Worm (Caenorhabditis elegans): ENCODE measurements around the gene srd-29.

The srd-29 gene

DNA sequence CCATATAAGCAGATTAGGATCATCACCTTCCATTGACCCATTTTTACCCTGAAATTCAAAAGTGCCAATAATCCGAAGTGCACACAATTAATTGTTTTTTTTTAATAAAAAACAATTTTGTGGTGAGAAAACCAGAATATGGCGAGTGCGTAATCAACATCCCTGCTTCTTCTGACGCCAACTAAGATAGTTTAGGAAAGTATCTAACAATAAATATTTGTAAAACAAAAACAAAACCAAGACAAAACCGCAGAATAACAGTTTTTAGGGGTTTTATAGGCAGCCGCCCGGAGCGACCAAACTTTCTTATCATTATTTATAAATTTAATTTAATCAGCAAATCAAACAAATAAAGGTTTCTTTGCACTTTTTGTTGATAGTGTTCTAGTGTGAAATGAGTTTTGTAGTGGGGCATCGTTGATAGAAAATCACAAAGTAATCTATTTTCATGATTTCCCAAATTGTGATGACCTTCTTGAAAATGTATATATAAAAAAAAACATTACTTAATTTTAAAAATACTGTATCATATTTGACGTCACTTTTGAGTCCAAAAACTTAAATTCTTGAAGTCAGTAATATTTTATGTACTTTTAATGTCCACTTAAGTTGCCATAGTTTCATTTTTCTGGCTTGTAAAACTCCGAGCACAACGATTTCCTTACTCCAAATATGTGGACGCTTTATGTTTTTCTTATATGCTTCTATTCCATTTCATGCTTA is 25.7 kb upstream of the srd-29 start, which contains the start of the genes folt-3 and clec-214:
TSS of gene folt-3 (minus strand) at position 51 of the 723 bp plus-strand sequence.
TSS of gene clec-214 (plus strand) at position 673 of the 723 bp plus-strand sequence.
- TF ChIP-seq ztf-23 (GFP tag; IDR thresholded peaks at IDR 0.05) (no peak), ztf-29 (GFP tag; IDR thresholded peaks at IDR 0.05) (no peak), cog-1 (tag; optimal IDR thresholded peaks at IDR 0.05) (no peak), klf-2 (GFP tag; conservative IDR thresholded peaks at IDR 0.05) (no peak), T22C8.4 (GFP tag; IDR thresholded peaks at IDR 0.05) (no peak), med-1 (GFP tag; optimal IDR thresholded peaks at IDR 0.05; ENCODE audit: insufficient read depth) (no peak)

- TF ChIP-seq flt-1 (GFP tag; IDR thresholded peaks at IDR 0.05) (no peak), ztf-29 (GFP tag; IDR thresholded peaks at IDR 0.05) (no peak), cog-1 (tag; optimal IDR thresholded peaks at IDR 0.05) (no peak), tab-1 (GFP tag; IDR thresholded peaks at IDR 0.05) (no peak), ztf-23 (GFP tag; IDR thresholded peaks at IDR 0.05) (no peak), klf-2 (GFP tag; conservative IDR thresholded peaks at IDR 0.05) (no peak), ref-1 (GFP tag; conservative IDR thresholded peaks at IDR 0.05) (no peak), T22C8.4 (GFP tag; IDR thresholded peaks at IDR 0.05) (no peak), med-1 (GFP tag; optimal IDR thresholded peaks at IDR 0.05; ENCODE audit: insufficient read depth) (no peak)
Measured at ce11 chrV:7612044-7612443, 23.5 kb upstream of the srd-29 start, which contains the start of gene clec-215. Gene clec-215 (plus strand): TSS chrV:7612344.

DNA sequence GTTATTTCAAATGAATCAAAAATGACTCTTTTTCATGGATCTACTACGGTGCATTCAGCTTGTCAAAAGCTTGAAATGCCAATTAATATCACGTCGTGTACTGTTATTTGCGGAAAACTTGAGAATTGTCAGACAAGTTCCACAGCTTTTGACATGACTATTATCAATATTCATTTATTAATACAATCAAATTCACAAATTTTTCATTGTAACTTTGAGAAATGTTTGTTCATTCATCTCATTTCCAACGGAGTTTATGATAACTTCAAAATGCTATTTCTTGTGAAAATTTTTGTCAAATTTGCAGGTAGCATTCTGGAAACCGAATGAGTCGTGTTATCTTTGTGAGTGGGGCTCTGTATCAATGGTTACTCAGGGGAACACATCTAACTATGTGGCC is 17.5 kb upstream of the srd-29 start, which contains the start of gene C50E3.15:
TSS of gene C50E3.15 (plus strand) at position 301 of the 400 bp plus-strand sequence.
- TF ChIP-seq klf-2 (GFP tag; conservative IDR thresholded peaks at IDR 0.05) (no peak), T22C8.4 (GFP tag; IDR thresholded peaks at IDR 0.05) (no peak), ztf-29 (GFP tag; IDR thresholded peaks at IDR 0.05) (no peak), med-1 (GFP tag; optimal IDR thresholded peaks at IDR 0.05; ENCODE audit: insufficient read depth) (no peak), tab-1 (GFP tag; IDR thresholded peaks at IDR 0.05) (no peak), cog-1 (tag; optimal IDR thresholded peaks at IDR 0.05) (no peak)

DNA sequence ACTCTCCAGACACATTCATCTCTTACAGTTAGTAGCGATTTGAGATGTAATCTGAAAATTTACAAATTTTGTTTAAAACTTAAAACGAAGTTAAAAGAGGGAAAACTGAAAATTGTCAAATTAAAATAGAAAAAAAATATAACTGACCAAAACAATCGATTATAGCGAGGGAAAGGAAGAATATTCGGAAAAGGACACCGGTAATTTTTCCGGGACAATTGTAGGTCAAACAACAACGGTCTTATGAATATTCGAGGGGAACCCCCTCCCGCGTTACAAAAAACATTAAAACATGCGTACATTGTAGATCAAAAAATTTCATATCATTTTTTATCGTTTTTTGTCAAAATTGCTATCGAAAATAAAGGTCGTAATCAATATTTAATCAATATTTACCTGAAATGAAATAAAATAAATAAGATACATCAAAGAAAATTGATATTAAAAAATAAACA is 13.5 kb upstream of the srd-29 start, which contains the start of gene C50E3.12:
TSS of gene C50E3.12 (minus strand) at position 51 of the 455 bp plus-strand sequence.
- TF ChIP-seq flt-1 (GFP tag; IDR thresholded peaks at IDR 0.05) (no peak), cog-1 (tag; optimal IDR thresholded peaks at IDR 0.05) (no peak), ref-1 (GFP tag; conservative IDR thresholded peaks at IDR 0.05) (no peak), ztf-23 (GFP tag; IDR thresholded peaks at IDR 0.05) (no peak), tab-1 (GFP tag; IDR thresholded peaks at IDR 0.05) (no peak), med-1 (GFP tag; optimal IDR thresholded peaks at IDR 0.05; ENCODE audit: insufficient read depth) (no peak), T22C8.4 (GFP tag; IDR thresholded peaks at IDR 0.05) (no peak), klf-2 (GFP tag; conservative IDR thresholded peaks at IDR 0.05) (no peak), ztf-29 (GFP tag; IDR thresholded peaks at IDR 0.05) (no peak)

DNA sequence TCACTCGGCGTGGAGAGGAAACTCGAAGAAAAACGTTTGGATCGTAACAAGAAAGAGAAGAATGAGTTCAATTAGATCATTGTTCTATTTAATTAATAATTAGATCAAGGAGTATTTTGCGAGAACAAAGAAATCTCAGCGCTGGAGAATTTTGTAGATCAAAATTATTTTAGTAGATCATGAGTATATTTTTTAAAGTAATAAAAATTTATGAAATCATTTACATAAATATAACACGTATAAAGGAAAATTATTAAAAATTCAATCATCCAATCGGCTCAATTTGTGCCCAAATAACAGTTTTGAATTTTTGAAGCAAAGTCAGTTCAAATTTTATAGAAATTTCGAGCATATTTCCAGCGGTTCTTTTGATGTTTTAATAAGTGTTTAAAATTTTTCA is 11.4 kb upstream of the srd-29 start, which contains the start of gene C50E3.13:
TSS of gene C50E3.13 (minus strand) at position 101 of the 400 bp plus-strand sequence.
- TF ChIP-seq tab-1 (GFP tag; IDR thresholded peaks at IDR 0.05) (no peak), flt-1 (GFP tag; IDR thresholded peaks at IDR 0.05) (no peak), ref-1 (GFP tag; conservative IDR thresholded peaks at IDR 0.05) (no peak), med-1 (GFP tag; optimal IDR thresholded peaks at IDR 0.05; ENCODE audit: insufficient read depth) (no peak), cog-1 (tag; optimal IDR thresholded peaks at IDR 0.05) (no peak), ztf-29 (GFP tag; IDR thresholded peaks at IDR 0.05) (no peak)

ce11 chrV:7624652-7625051 is 10.9 kb upstream of the srd-29 start, which contains the start of gene grsp-4:
Gene grsp-4 (plus strand): TSS chrV:7624952.
- TF ChIP-seq T22C8.4 (GFP tag; IDR thresholded peaks at IDR 0.05) (no peak), med-1 (GFP tag; optimal IDR thresholded peaks at IDR 0.05; ENCODE audit: insufficient read depth) (no peak), cog-1 (tag; optimal IDR thresholded peaks at IDR 0.05) (no peak), flt-1 (GFP tag; IDR thresholded peaks at IDR 0.05) (no peak), ztf-23 (GFP tag; IDR thresholded peaks at IDR 0.05) (no peak), ztf-29 (GFP tag; IDR thresholded peaks at IDR 0.05) (no peak), klf-2 (GFP tag; conservative IDR thresholded peaks at IDR 0.05) (no peak), tab-1 (GFP tag; IDR thresholded peaks at IDR 0.05) (no peak), ref-1 (GFP tag; conservative IDR thresholded peaks at IDR 0.05) (no peak)

ce11 chrV:7626550-7626949 is 9.0 kb upstream of the srd-29 start, which contains the start of gene F07C4.6:
Gene F07C4.6 (plus strand): TSS chrV:7626850.
- TF ChIP-seq flt-1 (GFP tag; IDR thresholded peaks at IDR 0.05) (no peak), tab-1 (GFP tag; IDR thresholded peaks at IDR 0.05) (no peak), med-1 (GFP tag; optimal IDR thresholded peaks at IDR 0.05; ENCODE audit: insufficient read depth) (no peak), ref-1 (GFP tag; conservative IDR thresholded peaks at IDR 0.05) (no peak)

DNA sequence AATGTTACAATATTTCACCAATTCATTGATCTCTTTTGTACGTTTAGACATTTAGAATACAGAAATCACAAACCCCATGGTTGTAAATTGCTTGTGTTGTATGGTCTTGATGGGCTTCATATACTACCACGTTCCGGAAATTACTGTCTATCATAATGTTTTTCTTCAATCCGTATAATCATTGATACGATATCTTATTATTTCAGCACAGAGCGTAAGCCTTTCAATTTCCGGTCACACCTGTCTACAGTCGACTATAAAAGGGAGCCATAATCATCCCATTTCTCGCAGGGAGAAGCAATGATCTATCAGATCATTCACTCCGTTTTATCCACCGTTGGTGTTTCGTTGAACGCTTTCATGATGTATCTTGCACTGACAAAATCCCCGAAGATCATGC is 6.1 kb upstream of the srd-29 start, which contains the start of gene srd-30:
TSS of gene srd-30 (plus strand) at position 301 of the 400 bp plus-strand sequence.
- TF ChIP-seq cog-1 (tag; optimal IDR thresholded peaks at IDR 0.05) (no peak), klf-2 (GFP tag; conservative IDR thresholded peaks at IDR 0.05) (no peak), tab-1 (GFP tag; IDR thresholded peaks at IDR 0.05) (no peak), flt-1 (GFP tag; IDR thresholded peaks at IDR 0.05) (no peak), ref-1 (GFP tag; conservative IDR thresholded peaks at IDR 0.05) (no peak), ztf-29 (GFP tag; IDR thresholded peaks at IDR 0.05) (no peak), ztf-23 (GFP tag; IDR thresholded peaks at IDR 0.05) (no peak), med-1 (GFP tag; optimal IDR thresholded peaks at IDR 0.05; ENCODE audit: insufficient read depth) (no peak), T22C8.4 (GFP tag; IDR thresholded peaks at IDR 0.05) (no peak)

DNA sequence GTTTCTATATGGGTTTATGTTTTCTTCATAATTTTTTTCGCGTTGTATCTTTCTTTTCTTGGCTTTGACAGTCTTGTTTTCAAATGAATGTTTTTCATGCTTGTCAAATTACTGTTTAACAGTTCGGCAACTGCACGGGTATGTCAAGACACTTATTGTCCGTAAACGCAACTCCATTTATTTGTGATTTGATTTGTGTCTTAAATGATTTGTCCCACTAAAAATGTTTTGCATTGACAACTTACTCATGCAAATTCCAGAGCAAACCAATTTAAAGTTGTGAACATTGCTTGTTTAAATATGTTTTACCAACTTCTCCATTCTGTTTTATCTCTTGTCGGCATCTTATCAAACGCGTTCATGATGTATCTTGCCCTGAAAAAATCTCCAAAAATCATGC is 3.8 kb upstream of the srd-29 start, which contains the start of gene srd-25:
TSS of gene srd-25 (plus strand) at position 301 of the 400 bp plus-strand sequence.
- TF ChIP-seq flt-1 (GFP tag; IDR thresholded peaks at IDR 0.05) (no peak), T22C8.4 (GFP tag; IDR thresholded peaks at IDR 0.05) (no peak), cog-1 (tag; optimal IDR thresholded peaks at IDR 0.05) (no peak), ref-1 (GFP tag; conservative IDR thresholded peaks at IDR 0.05) (no peak), tab-1 (GFP tag; IDR thresholded peaks at IDR 0.05) (no peak), med-1 (GFP tag; optimal IDR thresholded peaks at IDR 0.05; ENCODE audit: insufficient read depth) (no peak), klf-2 (GFP tag; conservative IDR thresholded peaks at IDR 0.05) (no peak), ztf-29 (GFP tag; IDR thresholded peaks at IDR 0.05) (no peak), ztf-23 (GFP tag; IDR thresholded peaks at IDR 0.05) (no peak)
